Worm (Caenorhabditis elegans) whole organism, L1 larva: ENCODE results near the gene F28F8.7.
A peak's percentile ranks its signal among the peaks of the same experiment; 100 is the strongest.

ENCODE experiments used
- C04F5.9 ChIP-seq: sonication (generic microtip); optimal IDR thresholded peaks from 2 replicates; lab custom pipeline; 2016; ENCODE audit warnings: missing genetic modification characterization, missing compliant biosample characterization
- C16A3.4 ChIP-seq: fragments of 150-350 bp; optimal IDR thresholded peaks from 2 replicates; lab custom pipeline; 2014; ENCODE audit warnings: missing biosample characterization, missing genetic modification characterization
- C34B4.2 ChIP-seq: sonication (generic microtip); optimal IDR thresholded peaks from 2 replicates; lab custom pipeline; 2017; ENCODE audit warnings: mild to moderate bottlenecking, missing genetic modification characterization, missing compliant biosample characterization
- ama-1 ChIP-seq: fragments of 150-350 bp; optimal IDR thresholded peaks from 2 replicates; lab custom pipeline; 2014
- blmp-1 ChIP-seq: fragments of 150-350 bp; optimal IDR thresholded peaks from 2 replicates; lab custom pipeline; 2014; ENCODE audit warnings: missing biosample characterization, missing genetic modification characterization
- ceh-88 ChIP-seq: fragments of 200-800 bp; sonication (Bioruptor generic); IDR thresholded peaks from 2 replicates; pipeline ENCODE4 v1.3.6; 2022; ENCODE audit warnings: missing genetic modification characterization, missing compliant biosample characterization
- ceh-90 ChIP-seq: sonication (generic microtip); optimal IDR thresholded peaks from 2 replicates; lab custom pipeline; 2016; ENCODE audit warnings: missing genetic modification characterization, missing compliant biosample characterization
- ces-1 ChIP-seq: fragments of 150-350 bp; optimal IDR thresholded peaks from 2 replicates; lab custom pipeline; 2014; ENCODE audit warnings: missing biosample characterization, missing genetic modification reagents, missing genetic modification characterization
- dsc-1 ChIP-seq: sonication (generic microtip); optimal IDR thresholded peaks from 2 replicates; lab custom pipeline; 2016; ENCODE audit warnings: mild to moderate bottlenecking, missing genetic modification characterization, missing compliant biosample characterization
- efl-1 ChIP-seq, 4 experiments: fragments of 150-350 bp; optimal IDR thresholded peaks in 3 of 4; peaks in 1 of 4; 1 replicate in 1 of 4; 2 replicates in 3 of 4; lab custom pipeline; 2014; ENCODE audit warnings: missing biosample characterization in 2 of 4, missing genetic modification characterization in 2 of 4, missing genetic modification reagents in 2 of 4
- elt-2 ChIP-seq: sonication (generic microtip); optimal IDR thresholded peaks from 2 replicates; lab custom pipeline; 2016; ENCODE audit warnings: missing genetic modification characterization, mild to moderate bottlenecking, inconsistent platforms, missing compliant biosample characterization, missing genetic modification reagents
- elt-3 ChIP-seq, 6 experiments: fragments of 150-350 bp in 1 of 6; sonication (generic microtip); optimal IDR thresholded peaks; 2 replicates each; lab custom pipeline; 2017 to 2018; ENCODE audit warnings: missing biosample characterization in 6 of 6, missing genetic modification characterization in 6 of 6, inconsistent platforms in 1 of 6
- fkh-10 ChIP-seq: sonication (generic microtip); optimal IDR thresholded peaks from 2 replicates; lab custom pipeline; 2017; ENCODE audit warnings: missing biosample characterization, missing genetic modification reagents, missing genetic modification characterization
- fos-1 ChIP-seq: fragments of 150-350 bp; optimal IDR thresholded peaks from 2 replicates; lab custom pipeline; 2014; ENCODE audit warnings: missing biosample characterization, missing genetic modification characterization
- grh-1 ChIP-seq: fragments of 200-800 bp; sonication (Bioruptor generic); IDR thresholded peaks from 2 replicates; pipeline ENCODE4 v1.3.6; 2022; ENCODE audit warnings: missing genetic modification reagents, missing genetic modification characterization, missing compliant biosample characterization
- hlh-17 ChIP-seq: fragments of 200-800 bp; sonication (Bioruptor generic); optimal IDR thresholded peaks from 2 replicates; lab custom pipeline; 2018; ENCODE audit warnings: missing genetic modification characterization, mild to moderate bottlenecking, missing compliant biosample characterization, moderate library complexity, borderline replicate concordance
- hlh-4 ChIP-seq: sonication (generic microtip); optimal IDR thresholded peaks from 2 replicates; lab custom pipeline; 2016; ENCODE audit warnings: mild to moderate bottlenecking, missing genetic modification characterization, missing compliant biosample characterization
- hpl-2 ChIP-seq: fragments of 150-350 bp; optimal IDR thresholded peaks from 2 replicates; lab custom pipeline; 2014; ENCODE audit warnings: missing biosample characterization, missing genetic modification reagents, missing genetic modification characterization
- irx-1 ChIP-seq: sonication (generic microtip); optimal IDR thresholded peaks from 2 replicates; lab custom pipeline; 2016; ENCODE audit warnings: missing genetic modification characterization, missing compliant biosample characterization
- jun-1 ChIP-seq: fragments of 150-350 bp; optimal IDR thresholded peaks from 2 replicates; lab custom pipeline; 2014; ENCODE audit warnings: missing biosample characterization, missing genetic modification reagents, missing genetic modification characterization
- lin-13 ChIP-seq: fragments of 150-350 bp; optimal IDR thresholded peaks from 2 replicates; lab custom pipeline; 2014; ENCODE audit warnings: missing biosample characterization, missing genetic modification reagents, missing genetic modification characterization
- lin-15B ChIP-seq: fragments of 150-350 bp; sonication (generic microtip); optimal IDR thresholded peaks from 3 replicates; lab custom pipeline; 2014; ENCODE audit warnings: missing biosample characterization, missing genetic modification characterization
- lin-35 ChIP-seq, 2 experiments: fragments of 150-350 bp; optimal IDR thresholded peaks; 2 replicates each; lab custom pipeline; 2014; ENCODE audit warnings: missing biosample characterization in 2 of 2, missing genetic modification characterization in 2 of 2, missing genetic modification reagents in 2 of 2
- lin-39 ChIP-seq: fragments of 150-350 bp; optimal IDR thresholded peaks from 2 replicates; lab custom pipeline; 2014; ENCODE audit warnings: missing biosample characterization, missing genetic modification reagents, missing genetic modification characterization
- lir-3 ChIP-seq: sonication (generic microtip); optimal IDR thresholded peaks from 2 replicates; lab custom pipeline; 2016; ENCODE audit warnings: mild to moderate bottlenecking, missing genetic modification characterization, moderate library complexity, missing compliant biosample characterization; ENCODE audit not compliant: poor library complexity
- lsy-2 ChIP-seq, 2 experiments: fragments of 150-350 bp; optimal IDR thresholded peaks; 2 replicates each; lab custom pipeline; 2014; ENCODE audit warnings: missing biosample characterization in 2 of 2, missing genetic modification characterization in 2 of 2
- mab-9 ChIP-seq: fragments of 200-800 bp; sonication (Bioruptor generic); IDR thresholded peaks from 2 replicates; pipeline ENCODE4 v1.3.6; 2022; ENCODE audit warnings: missing genetic modification reagents, missing genetic modification characterization, missing compliant biosample characterization
- mdl-1 ChIP-seq, 2 experiments: fragments of 150-350 bp; optimal IDR thresholded peaks; 2 replicates each; lab custom pipeline; 2014 to 2017; ENCODE audit warnings: missing biosample characterization in 2 of 2, missing genetic modification characterization in 2 of 2, inconsistent platforms in 1 of 2
- mef-2 ChIP-seq: fragments of 150-350 bp; optimal IDR thresholded peaks from 2 replicates; lab custom pipeline; 2014; ENCODE audit warnings: missing biosample characterization, missing genetic modification characterization
- mep-1 ChIP-seq: fragments of 150-350 bp; optimal IDR thresholded peaks from 2 replicates; lab custom pipeline; 2014; ENCODE audit warnings: missing biosample characterization, missing genetic modification characterization
- nhr-11 ChIP-seq: fragments of 150-350 bp; optimal IDR thresholded peaks from 2 replicates; lab custom pipeline; 2014; ENCODE audit warnings: missing biosample characterization, missing genetic modification characterization
- nhr-19 ChIP-seq: fragments of 200-800 bp; sonication (Bioruptor generic); conservative IDR thresholded peaks from 2 replicates; pipeline ENCODE4 v1.3.6; 2022; ENCODE audit warnings: missing genetic modification characterization, missing compliant biosample characterization
- nhr-20 ChIP-seq: sonication (generic microtip); optimal IDR thresholded peaks from 2 replicates; lab custom pipeline; 2016; ENCODE audit warnings: mild to moderate bottlenecking, missing genetic modification characterization, missing compliant biosample characterization
- nhr-47 ChIP-seq: sonication (generic microtip); optimal IDR thresholded peaks from 2 replicates; lab custom pipeline; 2016; ENCODE audit warnings: mild to moderate bottlenecking, missing genetic modification characterization, moderate library complexity, missing compliant biosample characterization
- nhr-76 ChIP-seq: sonication (generic microtip); optimal IDR thresholded peaks from 2 replicates; lab custom pipeline; 2017; ENCODE audit warnings: missing biosample characterization, missing genetic modification characterization
- nhr-77 ChIP-seq: fragments of 150-350 bp; optimal IDR thresholded peaks from 2 replicates; lab custom pipeline; 2014; ENCODE audit warnings: missing biosample characterization, missing genetic modification characterization
- nhr-84 ChIP-seq: sonication (generic microtip); optimal IDR thresholded peaks from 2 replicates; lab custom pipeline; 2017; ENCODE audit warnings: missing biosample characterization, missing genetic modification characterization
- nhr-85 ChIP-seq: sonication (generic microtip); peaks from one replicate; lab custom pipeline; 2016; ENCODE audit warnings: missing genetic modification characterization, inconsistent platforms, missing compliant biosample characterization
- pag-3 ChIP-seq: sonication (generic microtip); optimal IDR thresholded peaks from 2 replicates; lab custom pipeline; 2017; ENCODE audit warnings: missing genetic modification characterization, mild to moderate bottlenecking, missing compliant biosample characterization, antibody characterized with exemption, borderline replicate concordance; ENCODE audit not compliant: insufficient read depth
- pqm-1 ChIP-seq: sonication (generic microtip); optimal IDR thresholded peaks from 3 replicates; lab custom pipeline; 2017; ENCODE audit warnings: missing biosample characterization, missing genetic modification characterization
- sox-4 ChIP-seq: sonication (generic microtip); optimal IDR thresholded peaks from 2 replicates; lab custom pipeline; 2016; ENCODE audit warnings: missing genetic modification characterization, missing compliant biosample characterization
- sup-37 ChIP-seq: fragments of 200-800 bp; sonication (Bioruptor generic); optimal IDR thresholded peaks from 2 replicates; lab custom pipeline; 2018; ENCODE audit warnings: mild to moderate bottlenecking, missing genetic modification characterization, missing compliant biosample characterization
- tbx-2 ChIP-seq: sonication (generic microtip); optimal IDR thresholded peaks from 2 replicates; lab custom pipeline; 2016; ENCODE audit warnings: missing genetic modification characterization, missing compliant biosample characterization
- unc-130 ChIP-seq: fragments of 150-350 bp; optimal IDR thresholded peaks from 2 replicates; lab custom pipeline; 2017; ENCODE audit warnings: missing biosample characterization, missing genetic modification characterization, inconsistent platforms
- unc-86 ChIP-seq: sonication (generic microtip); optimal IDR thresholded peaks from 2 replicates; lab custom pipeline; 2016; ENCODE audit warnings: missing genetic modification characterization, missing compliant biosample characterization
- unc-98 ChIP-seq: fragments of 200-800 bp; sonication (Bioruptor generic); IDR thresholded peaks from 2 replicates; pipeline ENCODE4 v1.3.6; 2022; ENCODE audit warnings: missing genetic modification characterization, missing compliant biosample characterization
- zag-1 ChIP-seq: fragments of 150-350 bp; optimal IDR thresholded peaks from 2 replicates; lab custom pipeline; 2014; ENCODE audit warnings: missing biosample characterization, missing genetic modification characterization
- zip-4 ChIP-seq: fragments of 200-800 bp; sonication (Bioruptor generic); optimal IDR thresholded peaks from 2 replicates; lab custom pipeline; 2018; ENCODE audit warnings: mild to moderate bottlenecking, missing genetic modification characterization, moderate library complexity, missing compliant biosample characterization

F28F8.7 gene

ce11 chrV:15569702-15570430 is 20.6 kb downstream of the F28F8.7 start, which contains the start of gene lsm-5 (continued):
- peak; percentile 50 for TF ChIP-seq unc-130 (tag; lab: Kevin White, UChicago)
- TF ChIP-seq hlh-4: no peak
- peak; percentile 56 for TF ChIP-seq C16A3.4
- TF ChIP-seq pag-3 (tag; lab: Kevin White, UChicago): no peak
- peak in 1 of 2 experiments; percentile 26 for TF ChIP-seq mdl-1 (tag; optimal IDR thresholded peaks at IDR 0.05; lab: Kevin White, UChicago)
- TF ChIP-seq lin-39: no peak
- peak; percentile 41 for TF ChIP-seq lin-13
- TF ChIP-seq mab-9: no peak
- TF ChIP-seq ceh-90 (tag; lab: Kevin White, UChicago): no peak
- TF ChIP-seq C04F5.9: no peak
- TF ChIP-seq efl-1 (optimal IDR thresholded peaks at IDR 0.05; lab: Kevin White, UChicago): peak; percentile 96 to 97
- TF ChIP-seq efl-1 (GFP tag; optimal IDR thresholded peaks at IDR 0.05 in 1 of 2; lab: Kevin White, UChicago): peak; percentile 95 to 99
- no peak for TF ChIP-seq dsc-1
- TF ChIP-seq pqm-1 (tag; lab: Kevin White, UChicago): no peak
- no peak for TF ChIP-seq hlh-17 (GFP tag; lab: Kevin White, UChicago)
- TF ChIP-seq fos-1 (tag; lab: Kevin White, UChicago): peak; percentile 11
- TF ChIP-seq nhr-84 (tag; lab: Kevin White, UChicago): no peak
- no peak for TF ChIP-seq nhr-76
- TF ChIP-seq jun-1 (tag; lab: Kevin White, UChicago): no peak
- TF ChIP-seq lin-15B (tag; lab: Kevin White, UChicago): peak; percentile 34
- TF ChIP-seq grh-1: no peak
- TF ChIP-seq hpl-2 (GFP tag; lab: Kevin White, UChicago): no peak
- no peak for TF ChIP-seq nhr-85 (tag; lab: Kevin White, UChicago)
- TF ChIP-seq sox-4 (tag; lab: Kevin White, UChicago): no peak
- peak; percentile 65 to 82 for TF ChIP-seq lsy-2 (tag; optimal IDR thresholded peaks at IDR 0.05; lab: Kevin White, UChicago)
- TF ChIP-seq ama-1 (lab: Kevin White, UChicago): peak; percentile 95
- TF ChIP-seq mef-2 (tag; lab: Kevin White, UChicago): no peak
- TF ChIP-seq ces-1: no peak
- no peak for TF ChIP-seq lir-3
- no peak for TF ChIP-seq blmp-1
- peak; percentile 2 for TF ChIP-seq elt-2 (tag; lab: Kevin White, UChicago)
- TF ChIP-seq zag-1 (tag; lab: Kevin White, UChicago): no peak
- TF ChIP-seq irx-1 (tag; lab: Kevin White, UChicago): peak; percentile 52
- peak; percentile 4 for TF ChIP-seq sup-37 (GFP tag; lab: Kevin White, UChicago)
- TF ChIP-seq nhr-77 (tag; lab: Kevin White, UChicago): peak; percentile 34
- TF ChIP-seq lin-35 (GFP tag; optimal IDR thresholded peaks at IDR 0.05; lab: Kevin White, UChicago): peak; percentile 95 to 97
- peak; percentile 63 for TF ChIP-seq tbx-2 (tag; lab: Kevin White, UChicago)
- no peak for TF ChIP-seq zip-4 (GFP tag; lab: Kevin White, UChicago)
- no peak for TF ChIP-seq fkh-10 (GFP tag; lab: Kevin White, UChicago)
- peak; percentile 43 for TF ChIP-seq nhr-20 (tag; lab: Kevin White, UChicago)
- TF ChIP-seq C34B4.2 (tag; lab: Kevin White, UChicago): no peak
- no peak for TF ChIP-seq nhr-11 (tag; lab: Kevin White, UChicago)
- peak in 1 of 6 experiments; percentile 58 for TF ChIP-seq elt-3 (tag; optimal IDR thresholded peaks at IDR 0.05; lab: Kevin White, UChicago)
- peak; percentile 5 for TF ChIP-seq unc-86
- peak; percentile 64 for TF ChIP-seq nhr-19 (GFP tag; lab: Robert Waterston, UW)
- no peak for TF ChIP-seq unc-98
- TF ChIP-seq ceh-88 (GFP tag; lab: Robert Waterston, UW): no peak
- TF ChIP-seq nhr-47 (tag; lab: Kevin White, UChicago): peak; percentile 55
- TF ChIP-seq mep-1 (tag; lab: Kevin White, UChicago): peak; percentile 50
